Worm (Caenorhabditis elegans): ENCODE results near the gene Y97E10AL.1.

The Y97E10AL.1 gene

DNA sequence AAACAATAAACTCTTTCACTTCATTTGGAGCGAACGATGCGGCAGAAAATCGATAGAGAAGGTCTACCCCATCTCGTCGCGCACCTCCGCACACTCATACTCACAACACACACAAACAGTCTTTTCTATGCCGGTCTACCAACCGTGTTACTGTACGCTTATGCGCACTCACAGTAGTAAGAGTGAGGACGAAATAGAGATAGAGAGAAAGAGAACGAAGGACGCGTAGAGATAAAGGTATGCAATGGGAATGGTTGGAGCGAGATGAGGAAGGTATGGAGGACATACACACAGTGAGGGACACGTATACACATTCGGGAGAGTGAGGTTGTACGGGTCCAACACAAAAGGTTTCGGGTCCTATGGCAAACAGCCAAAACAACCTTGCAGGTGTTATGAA is 7.2 kb upstream of the Y97E10AL.1 start (continued):
- TF ChIP-seq ztf-7 (tag; optimal IDR thresholded peaks at IDR 0.05) (no peak), nhr-48 (tag; optimal IDR thresholded peaks at IDR 0.05) (no peak), zip-2 (tag; optimal IDR thresholded peaks at IDR 0.05) (no peak), tra-1 (GFP tag; IDR thresholded peaks at IDR 0.05) (no peak), dve-1 (tag; optimal IDR thresholded peaks at IDR 0.05; ENCODE audit: insufficient read depth) (peak; percentile 78), nhr-11 (tag; optimal IDR thresholded peaks at IDR 0.05) (no peak), gei-8 (GFP tag; optimal IDR thresholded peaks at IDR 0.05) (no peak), spr-1 (tag; optimal IDR thresholded peaks at IDR 0.05) (no peak)

DNA sequence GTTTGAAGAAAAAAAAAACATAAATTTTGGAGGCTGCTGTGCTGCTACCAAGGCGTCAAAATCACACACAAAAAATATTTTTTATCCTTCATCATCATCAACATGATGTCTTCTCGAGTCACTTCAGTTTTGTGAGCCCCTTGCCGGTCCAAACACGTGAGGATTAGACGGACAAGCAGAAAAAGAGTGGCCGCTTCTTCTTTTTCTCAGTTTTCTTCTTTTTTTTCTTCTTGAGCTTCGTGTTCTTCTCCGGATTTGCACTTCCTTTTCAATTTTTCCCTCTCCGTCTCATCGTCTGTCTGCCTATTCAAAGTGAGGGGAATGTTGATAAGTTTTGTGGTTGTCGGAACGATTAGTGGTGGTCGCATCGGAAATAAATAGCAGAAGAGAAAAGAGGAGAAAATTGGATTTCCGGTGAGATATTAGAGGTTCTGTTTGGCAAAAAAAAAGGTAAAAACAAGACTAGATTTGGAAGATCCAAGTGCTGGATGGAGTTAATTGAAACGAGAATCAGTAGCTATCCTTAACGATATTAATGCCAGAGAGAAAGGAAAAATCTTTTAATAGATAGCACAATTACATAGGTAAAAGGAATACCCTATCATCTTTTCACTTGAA is 5.5 kb upstream of the Y97E10AL.1 start:
- TF ChIP-seq ctbp-1 (GFP tag; IDR thresholded peaks at IDR 0.05) (peak; percentile 37; the same call in 1 of the 2 replicates), unc-62 (GFP tag; optimal IDR thresholded peaks at IDR 0.05 in 1 of 2) (peak in 1 of 2 experiments; percentile 71), unc-62 (tag; optimal IDR thresholded peaks at IDR 0.05) (no peak), F10B5.3 (tag; optimal IDR thresholded peaks at IDR 0.05) (no peak), nhr-11 (tag; optimal IDR thresholded peaks at IDR 0.05) (peak; percentile 29), skn-1 (tag; optimal IDR thresholded peaks at IDR 0.05) (no peak), rbr-2 (tag; optimal IDR thresholded peaks at IDR 0.05) (peak; percentile 60), nhr-41 (GFP tag; IDR thresholded peaks at IDR 0.05) (no peak), lim-7 (GFP tag; IDR thresholded peaks at IDR 0.05) (no peak), mes-2 (tag; optimal IDR thresholded peaks at IDR 0.05; ENCODE audit: poor library complexity, severe bottlenecking) (no peak), nhr-111 (GFP tag; optimal IDR thresholded peaks at IDR 0.05) (no peak), nhr-76 (tag; optimal IDR thresholded peaks at IDR 0.05) (no peak), daf-16 (GFP tag; optimal IDR thresholded peaks at IDR 0.05) (peak in 1 of 2 experiments; percentile 36), daf-16 (tag; optimal IDR thresholded peaks at IDR 0.05) (no peak), aha-1 (tag) (peak; percentile 97), dpl-1 (GFP tag; optimal IDR thresholded peaks at IDR 0.05) (peak; percentile 2), hlh-11 (tag; optimal IDR thresholded peaks at IDR 0.05) (peak; percentile 38), nhr-10 (tag; optimal IDR thresholded peaks at IDR 0.05) (no peak), Y105C5A.15 (GFP tag; IDR thresholded peaks at IDR 0.05) (no peak), hif-1 (tag; optimal IDR thresholded peaks at IDR 0.05) (peak in 1 of 2 experiments; percentile 21), ama-1 (optimal IDR thresholded peaks at IDR 0.05) (no peak), fkh-10 (GFP tag; optimal IDR thresholded peaks at IDR 0.05) (peak; percentile 26), ztf-11 (tag; optimal IDR thresholded peaks at IDR 0.05) (no peak), nhr-28 (tag; optimal IDR thresholded peaks at IDR 0.05) (no peak), ceh-20 (GFP tag; IDR thresholded peaks at IDR 0.05) (0 out of 2 replicates have a peak, but pooled peaks have one; percentile 50), ZK337.2 (GFP tag; IDR thresholded peaks at IDR 0.05) (no peak), F37D6.2 (tag; optimal IDR thresholded peaks at IDR 0.05) (peak; percentile 6), zag-1 (tag; optimal IDR thresholded peaks at IDR 0.05) (no peak), nhr-6 (tag; optimal IDR thresholded peaks at IDR 0.05) (no peak), tag-97 (GFP tag; IDR thresholded peaks at IDR 0.05) (no peak), tra-1 (GFP tag; IDR thresholded peaks at IDR 0.05) (0 out of 2 replicates have a peak, but pooled peaks have one; percentile 60), daf-8 (GFP tag; IDR thresholded peaks at IDR 0.05) (no peak), dve-1 (tag; optimal IDR thresholded peaks at IDR 0.05; ENCODE audit: insufficient read depth) (no peak), lsy-2 (tag; optimal IDR thresholded peaks at IDR 0.05) (peak in 1 of 2 experiments; percentile 63), mdl-1 (tag; optimal IDR thresholded peaks at IDR 0.05) (peak in 1 of 2 experiments; percentile 65), hlh-30 (tag; optimal IDR thresholded peaks at IDR 0.05; ENCODE audit: insufficient read depth) (peak; percentile 69), arid-1 (GFP tag; conservative IDR thresholded peaks at IDR 0.05) (no peak), mep-1 (tag; optimal IDR thresholded peaks at IDR 0.05) (peak; percentile 59), lin-29 (GFP tag; IDR thresholded peaks at IDR 0.05) (no peak), hmg-1.1 (GFP tag; IDR thresholded peaks at IDR 0.05) (0 out of 2 replicates have a peak, but pooled peaks have one; percentile 58), aly-2 (tag; optimal IDR thresholded peaks at IDR 0.05) (no peak), R02D3.7 (tag; optimal IDR thresholded peaks at IDR 0.05) (no peak), ztf-7 (tag; optimal IDR thresholded peaks at IDR 0.05) (no peak)

All from whole organism, L4 larva.